Fruit fly (Drosophila melanogaster): ENCODE results near the gene CG17752.

DNA sequence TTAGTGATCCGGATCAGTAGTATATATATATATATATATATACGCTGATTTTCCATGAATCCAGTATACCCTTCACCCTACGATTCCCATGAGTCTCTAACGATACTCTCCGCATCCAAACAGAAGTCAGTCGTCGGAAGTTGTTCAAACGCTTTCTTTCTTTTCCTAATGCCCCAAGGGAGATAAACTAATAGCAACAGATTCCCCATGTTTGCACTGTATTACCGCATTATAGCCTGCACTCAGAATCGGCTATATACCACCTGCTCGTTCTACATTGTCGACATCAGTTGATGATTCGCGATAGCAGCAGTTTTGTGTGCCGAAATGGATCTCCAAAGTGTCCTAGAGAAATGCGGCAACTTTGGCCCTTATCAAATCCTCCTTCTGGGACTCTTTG lies 3.1 kb upstream of the CG17752 start, which contains the start of gene CG17751:
- no peak for TF ChIP-seq rn (GFP tag; IDR thresholded peaks at IDR 0.05)
- no peak for TF ChIP-seq CG34367 (tag; optimal IDR thresholded peaks at IDR 0.05)
- no peak for TF ChIP-seq CG8159 (tag; optimal IDR thresholded peaks at IDR 0.05)
- no peak for TF ChIP-seq CG9948 (tag; optimal IDR thresholded peaks at IDR 0.05)
- no peak for TF ChIP-seq CG14655 (GFP tag; optimal IDR thresholded peaks at IDR 0.05)
- TF ChIP-seq CG17806 (tag; optimal IDR thresholded peaks at IDR 0.05) = no peak
- TF ChIP-seq Pif1A (GFP tag; optimal IDR thresholded peaks at IDR 0.05) = no peak
- no peak for TF ChIP-seq CG8301 (tag; optimal IDR thresholded peaks at IDR 0.05)
- TF ChIP-seq CG4496 (GFP tag; IDR thresholded peaks at IDR 0.05) = no peak

Data from whole organism, pupa.